Worm (Caenorhabditis elegans): ENCODE measurements around the gene F59B10.6.

F59B10.6 gene

ce11 chrII:10547311-10547710 is 23.0 kb upstream of the F59B10.6 start (continued):
- TF ChIP-seq nhr-80 (tag; optimal IDR thresholded peaks at IDR 0.05), result no peak
- TF ChIP-seq snpc-1.1 (tag; optimal IDR thresholded peaks at IDR 0.05; ENCODE audit: insufficient read depth), result no peak
- TF ChIP-seq fkh-3 (tag; optimal IDR thresholded peaks at IDR 0.05), result peak; percentile 62
- no peak for TF ChIP-seq Y56A3A.18 (GFP tag; IDR thresholded peaks at IDR 0.05)
- no peak for TF ChIP-seq nfya-2 (GFP tag; IDR thresholded peaks at IDR 0.05)
- no peak for TF ChIP-seq rec-8 (tag; optimal IDR thresholded peaks at IDR 0.05)
- no peak for TF ChIP-seq ceh-58 (GFP tag; IDR thresholded peaks at IDR 0.05)
- peak; percentile 49 for TF ChIP-seq dox-1 (GFP tag; IDR thresholded peaks at IDR 0.05)
- peak; percentile 35 for TF ChIP-seq ztf-3 (GFP tag; optimal IDR thresholded peaks at IDR 0.05)
- no peak for TF ChIP-seq madf-8 (GFP tag; conservative IDR thresholded peaks at IDR 0.05)
- TF ChIP-seq Y53G8AR.9 (GFP tag; conservative IDR thresholded peaks at IDR 0.05), result 0 out of 2 replicates have a peak, but pooled peaks have one; percentile 12
- no peak for TF ChIP-seq pha-4 (tag; optimal IDR thresholded peaks at IDR 0.05)
- TF ChIP-seq ama-1 (optimal IDR thresholded peaks at IDR 0.05), result peak; percentile 62
- no peak for TF ChIP-seq ama-1 (GFP tag; optimal IDR thresholded peaks at IDR 0.05)
- no peak for TF ChIP-seq hlh-12 (tag; optimal IDR thresholded peaks at IDR 0.05)
- no peak for TF ChIP-seq madf-3 (GFP tag; IDR thresholded peaks at IDR 0.05)
- TF ChIP-seq ekl-4 (GFP tag; IDR thresholded peaks at IDR 0.05), result peak; percentile 50; the same call in 1 of the 2 replicates
- TF ChIP-seq nfya-1 (tag; optimal IDR thresholded peaks at IDR 0.05; ENCODE audit: borderline replicate concordance, insufficient read depth), result no peak
- peak; percentile 30 for TF ChIP-seq attf-5 (GFP tag; optimal IDR thresholded peaks at IDR 0.05)
- TF ChIP-seq rpc-1 (optimal IDR thresholded peaks at IDR 0.05), result no peak
- TF ChIP-seq rpc-1 (tag; optimal IDR thresholded peaks at IDR 0.05), result no peak
- no peak for TF ChIP-seq lin-54 (GFP tag; optimal IDR thresholded peaks at IDR 0.05)
- peak; percentile 59 for TF ChIP-seq dpff-1 (tag; optimal IDR thresholded peaks at IDR 0.05)
- no peak for TF ChIP-seq rcor-1 (GFP tag; IDR thresholded peaks at IDR 0.05)
- no peak for TF ChIP-seq unc-130 (GFP tag; optimal IDR thresholded peaks at IDR 0.05)
- peak; percentile 80 for TF ChIP-seq ztf-26 (tag; optimal IDR thresholded peaks at IDR 0.05)
- TF ChIP-seq F49E8.2 (tag; optimal IDR thresholded peaks at IDR 0.05; ENCODE audit: insufficient read depth), result no peak
- no peak for TF ChIP-seq mes-4 (tag; optimal IDR thresholded peaks at IDR 0.05)
- no peak for TF ChIP-seq gei-17 (GFP tag; optimal IDR thresholded peaks at IDR 0.05)
- no peak for TF ChIP-seq snpc-3.4 (tag; optimal IDR thresholded peaks at IDR 0.05)
- no peak for TF ChIP-seq xnd-1 (tag; optimal IDR thresholded peaks at IDR 0.05)
- TF ChIP-seq nfyb-1 (GFP tag; IDR thresholded peaks at IDR 0.05), result peak; percentile 70
- TF ChIP-seq atf-7 (tag; optimal IDR thresholded peaks at IDR 0.05), result peak; percentile 77
- no peak for TF ChIP-seq lin-35 (GFP tag; optimal IDR thresholded peaks at IDR 0.05)
- TF ChIP-seq snpc-1.3 (tag; optimal IDR thresholded peaks at IDR 0.05; ENCODE audit: insufficient read depth), result no peak
- TF ChIP-seq egl-18 (GFP tag; IDR thresholded peaks at IDR 0.05), result no peak
- no peak for TF ChIP-seq hrde-1 (tag; optimal IDR thresholded peaks at IDR 0.05; ENCODE audit: borderline replicate concordance)
- peak; percentile 77; the same call in 1 of the 2 replicates for TF ChIP-seq Y95B8A.8 (GFP tag; IDR thresholded peaks at IDR 0.05)
- no peak for TF ChIP-seq unc-62 (GFP tag; optimal IDR thresholded peaks at IDR 0.05)
- TF ChIP-seq ceh-79 (tag; optimal IDR thresholded peaks at IDR 0.05), result no peak
- TF ChIP-seq nhr-27 (tag; optimal IDR thresholded peaks at IDR 0.05), result no peak
- no peak; the same call in 1 of the 2 replicates for TF ChIP-seq Y67H2A.10 (GFP tag; conservative IDR thresholded peaks at IDR 0.05)
- peak; percentile 21; the same call in 1 of the 2 replicates for TF ChIP-seq hmg-1.2 (GFP tag; IDR thresholded peaks at IDR 0.05)
- TF ChIP-seq ceh-40 (GFP tag; IDR thresholded peaks at IDR 0.05), result no peak
- TF ChIP-seq ets-4 (GFP tag; optimal IDR thresholded peaks at IDR 0.05), result no peak
- no peak for TF ChIP-seq ccch-3 (GFP tag; optimal IDR thresholded peaks at IDR 0.05)
- no peak for TF ChIP-seq F22D6.2 (tag; optimal IDR thresholded peaks at IDR 0.05)
- TF ChIP-seq tbp1 (GFP tag; optimal IDR thresholded peaks at IDR 0.05), result no peak
- TF ChIP-seq attf-6 (GFP tag; IDR thresholded peaks at IDR 0.05), result no peak

Measured in whole organism, young adult.